Worm (Caenorhabditis elegans) whole organism, midembryonic: ENCODE measurements around the gene Y54G2A.72.

Experiments
- T22C8.4 ChIP-seq: fragments of 200-800 bp; sonication (Bioruptor generic); IDR thresholded peaks from 2 replicates; pipeline ENCODE4 v1.3.6; 2022; ENCODE audit warnings: missing genetic modification characterization, missing compliant biosample characterization
- cog-1 ChIP-seq: sonication (generic microtip); optimal IDR thresholded peaks from 2 replicates; lab custom pipeline; 2016; ENCODE audit warnings: missing genetic modification characterization, missing compliant biosample characterization
- flt-1 ChIP-seq: fragments of 200-800 bp; sonication (Bioruptor generic); IDR thresholded peaks from 2 replicates; pipeline ENCODE4 v1.3.6; 2022; ENCODE audit warnings: missing genetic modification characterization, missing compliant biosample characterization
- klf-2 ChIP-seq: fragments of 200-800 bp; sonication (Bioruptor generic); conservative IDR thresholded peaks from 2 replicates; pipeline ENCODE4 v1.3.6; 2022; ENCODE audit warnings: missing genetic modification reagents, missing genetic modification characterization, missing compliant biosample characterization
- med-1 ChIP-seq: sonication (generic microtip); optimal IDR thresholded peaks from 2 replicates; lab custom pipeline; 2017; ENCODE audit warnings: missing genetic modification characterization, mild to moderate bottlenecking, missing compliant biosample characterization, antibody characterized with exemption, missing genetic modification reagents; ENCODE audit not compliant: insufficient read depth
- tab-1 ChIP-seq: fragments of 200-800 bp; sonication (Bioruptor generic); IDR thresholded peaks from 2 replicates; pipeline ENCODE4 v1.3.6; 2022; ENCODE audit warnings: missing genetic modification characterization, missing compliant biosample characterization
- ztf-29 ChIP-seq: fragments of 200-800 bp; sonication (Bioruptor generic); IDR thresholded peaks from 2 replicates; pipeline ENCODE4 v1.3.6; 2022; ENCODE audit warnings: missing genetic modification reagents, missing genetic modification characterization, missing compliant biosample characterization

DNA sequence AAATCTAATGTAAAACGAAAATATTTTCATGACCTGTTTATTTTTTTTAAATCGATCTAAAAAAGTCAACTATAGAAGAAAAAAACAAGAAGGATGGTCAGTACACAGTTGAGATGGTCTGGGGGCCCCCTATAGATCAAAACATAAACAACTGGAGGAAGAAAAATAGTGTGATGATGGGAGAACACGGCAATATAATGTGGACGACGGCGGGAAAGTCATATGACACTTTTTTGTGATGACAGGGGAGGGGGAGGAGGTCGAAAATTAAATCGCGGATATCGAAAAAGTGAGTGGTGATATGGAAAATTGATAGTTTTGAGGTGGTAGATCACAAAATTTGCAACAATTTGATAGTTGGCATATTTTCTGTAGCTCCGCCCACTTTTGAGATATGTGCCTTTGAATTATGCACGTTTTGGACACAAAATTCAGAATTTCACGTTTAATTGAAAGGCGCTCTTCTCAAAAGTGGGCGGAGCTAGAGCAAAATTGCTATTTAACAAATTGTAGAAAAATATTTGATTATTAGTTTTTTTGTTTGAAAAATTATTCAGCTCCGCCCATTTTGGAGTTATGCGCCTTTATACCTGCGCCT is 4.5 kb upstream of the Y54G2A.72 start:
- no peak for TF ChIP-seq flt-1 (GFP tag; lab: Robert Waterston, UW)
- no peak for TF ChIP-seq med-1
- no peak for TF ChIP-seq klf-2
- TF ChIP-seq tab-1 (GFP tag; lab: Robert Waterston, UW): no peak
- TF ChIP-seq ztf-29 (GFP tag; lab: Robert Waterston, UW): no peak
- no peak for TF ChIP-seq cog-1 (tag; lab: Kevin White, UChicago)
- TF ChIP-seq T22C8.4: no peak
